Fruit fly (Drosophila melanogaster) whole organism, prepupa: ENCODE measurements around the gene Samuel.

ENCODE experiments used
- CG11902 ChIP-seq: fragments of 200-800 bp; sonication (Bioruptor generic); optimal IDR thresholded peaks from 3 replicates; lab custom pipeline; 2016; ENCODE audit warnings: missing biosample characterization, missing genetic modification characterization
- CG3032 ChIP-seq: fragments of 200-800 bp; optimal IDR thresholded peaks from 2 replicates; lab custom pipeline; 2019; ENCODE audit warnings: missing biosample characterization, mild to moderate bottlenecking, missing genetic modification characterization, moderate library complexity
- CG31627 ChIP-seq: fragments of 200-800 bp; sonication (Bioruptor generic); optimal IDR thresholded peaks from 3 replicates; lab custom pipeline; 2016; ENCODE audit warnings: missing biosample characterization, missing genetic modification characterization
- CG7368 ChIP-seq: fragments of 200-800 bp; sonication (Bioruptor generic); optimal IDR thresholded peaks from 3 replicates; lab custom pipeline; 2016; ENCODE audit warnings: missing biosample characterization, missing genetic modification characterization
- Gug ChIP-seq: fragments of 200-800 bp; sonication (Bioruptor generic); IDR thresholded peaks from 2 replicates; pipeline ENCODE4 v1.3.6; 2022; ENCODE audit warnings: missing biosample characterization, missing genetic modification characterization
- Hr38 ChIP-seq: sonication (Bioruptor generic); optimal IDR thresholded peaks from 2 replicates; lab custom pipeline; 2016; ENCODE audit warnings: missing biosample characterization, missing genetic modification characterization
- Hr39 ChIP-seq: fragments of 200-800 bp; sonication (Bioruptor generic); optimal IDR thresholded peaks from 2 replicates; lab custom pipeline; 2016; ENCODE audit warnings: missing biosample characterization, missing genetic modification characterization
- achi ChIP-seq: fragments of 200-800 bp; sonication (Bioruptor generic); optimal IDR thresholded peaks from 3 replicates; lab custom pipeline; 2016; ENCODE audit warnings: missing biosample characterization, missing genetic modification characterization
- eg ChIP-seq: fragments of 200-800 bp; sonication (Bioruptor generic); IDR thresholded peaks from 3 replicates; pipeline ENCODE4 v1.3.6; 2022; ENCODE audit warnings: missing biosample characterization, missing genetic modification characterization
- svp ChIP-seq: fragments of 200-800 bp; sonication (Bioruptor generic); peaks from one replicate; lab custom pipeline; 2016; ENCODE audit warnings: missing biosample characterization, missing genetic modification characterization

- TF ChIP-seq CG7368 (GFP tag; lab: Kevin White, UChicago) (peak; percentile 85), achi (peak; percentile 88), Gug (peak; percentile 66), CG31627 (GFP tag; lab: Kevin White, UChicago) (peak; percentile 90), CG11902 (GFP tag; lab: Kevin White, UChicago) (peak; percentile 93), Hr39 (GFP tag; lab: Kevin White, UChicago) (peak; percentile 87), CG3032 (peak; percentile 89), svp (GFP tag; lab: Kevin White, UChicago) (peak; percentile 100), Hr38 (GFP tag; lab: Kevin White, UChicago) (no peak), eg (GFP tag; lab: Robert Waterston, UW) (peak; percentile 70)
Observed at dm6 chr2L:11053018-11053807, 13.6 kb downstream of the Samuel start.
